Worm (Caenorhabditis elegans): Measurements from ENCODE around the gene spig-4.

DNA sequence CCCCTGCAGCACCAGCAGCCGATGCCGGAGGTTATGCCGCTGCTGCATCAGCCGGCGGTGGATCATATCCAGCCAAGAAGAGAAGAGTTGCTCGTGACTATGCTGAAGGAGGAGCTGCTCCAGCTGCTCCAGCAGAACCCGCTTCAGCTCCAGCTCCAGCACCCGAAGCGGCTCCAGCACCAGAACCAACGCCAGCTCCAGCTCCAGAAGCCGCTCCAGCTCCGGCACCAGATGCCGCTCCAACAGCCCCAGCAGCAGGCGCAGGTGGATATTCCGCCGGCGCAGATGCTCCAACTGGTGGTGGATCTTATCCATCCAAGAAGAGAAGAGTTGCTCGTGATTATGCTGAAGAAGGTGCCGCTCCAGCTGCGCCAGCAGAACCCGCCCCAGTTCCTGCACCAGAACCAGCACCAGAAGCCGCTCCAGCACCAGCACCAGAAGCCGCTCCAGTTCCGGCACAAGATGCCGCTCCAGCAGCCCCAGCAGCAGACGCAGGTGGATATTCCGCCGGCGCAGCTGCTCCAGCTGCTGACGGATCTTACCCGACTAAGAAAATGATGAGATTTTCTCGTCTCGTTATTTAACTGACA lies 14.2 kb upstream of the spig-4 start:
- TF ChIP-seq dsc-1 (tag; optimal IDR thresholded peaks at IDR 0.05) (no peak), nhr-28 (tag; optimal IDR thresholded peaks at IDR 0.05) (no peak)

Data from whole organism, L1 larva.